Fruit fly (Drosophila melanogaster) whole organism, embryonic: ENCODE measurements around the gene CG42699.
A peak's percentile ranks its signal among the peaks of the same experiment; 100 is the strongest.

ENCODE experiments used
- Abd-B ChIP-seq: fragments of 200-800 bp; sonication (Bioruptor generic); optimal IDR thresholded peaks from 2 replicates; lab custom pipeline; 2018; ENCODE audit warnings: missing biosample characterization, mild to moderate bottlenecking, missing genetic modification characterization, moderate library complexity
- CG10654 ChIP-seq: fragments of 200-800 bp; sonication (Bioruptor generic); optimal IDR thresholded peaks from 2 replicates; lab custom pipeline; 2016; ENCODE audit warnings: missing biosample characterization, missing genetic modification characterization
- CG11723 ChIP-seq: fragments of 200-800 bp; sonication (Bioruptor generic); optimal IDR thresholded peaks from 2 replicates; lab custom pipeline; 2017; ENCODE audit warnings: missing biosample characterization, mild to moderate bottlenecking, missing genetic modification characterization
- CG12155 ChIP-seq: fragments of 200-800 bp; sonication (Bioruptor generic); optimal IDR thresholded peaks from 3 replicates; lab custom pipeline; 2016; ENCODE audit warnings: missing biosample characterization, missing genetic modification characterization
- CG1233 ChIP-seq: fragments of 200-800 bp; sonication (Bioruptor generic); optimal IDR thresholded peaks from 4 replicates; lab custom pipeline; 2018; ENCODE audit warnings: missing biosample characterization, mild to moderate bottlenecking, missing genetic modification characterization
- CG12391 ChIP-seq: fragments of 200-800 bp; sonication (Bioruptor generic); optimal IDR thresholded peaks from 3 replicates; lab custom pipeline; 2018; ENCODE audit warnings: missing biosample characterization, mild to moderate bottlenecking, missing genetic modification characterization, moderate library complexity
- CG16779 ChIP-seq: fragments of 200-800 bp; sonication (Bioruptor generic); IDR thresholded peaks from 2 replicates; pipeline ENCODE4 v1.3.6; 2022; ENCODE audit warnings: missing biosample characterization, missing genetic modification characterization
- CG17912 ChIP-seq: fragments of 200-800 bp; sonication (Bioruptor generic); optimal IDR thresholded peaks from 2 replicates; lab custom pipeline; 2018; ENCODE audit warnings: missing biosample characterization, mild to moderate bottlenecking, missing genetic modification characterization
- CG2116 ChIP-seq: fragments of 200-800 bp; sonication (Bioruptor generic); optimal IDR thresholded peaks from 3 replicates; lab custom pipeline; 2018; ENCODE audit warnings: missing biosample characterization, mild to moderate bottlenecking, missing genetic modification characterization
- CG31388 ChIP-seq: fragments of 200-800 bp; sonication (Bioruptor generic); optimal IDR thresholded peaks from 2 replicates; lab custom pipeline; 2016; ENCODE audit warnings: missing biosample characterization, missing genetic modification characterization
- CG32532 ChIP-seq: fragments of 200-800 bp; sonication (Bioruptor generic); IDR thresholded peaks from 2 replicates; pipeline ENCODE4 v1.3.6; 2022; ENCODE audit warnings: missing biosample characterization, missing genetic modification characterization
- CG3847 ChIP-seq: fragments of 200-800 bp; sonication (Bioruptor generic); IDR thresholded peaks from 2 replicates; pipeline ENCODE4 v1.3.6; 2022; ENCODE audit warnings: missing biosample characterization, missing genetic modification characterization
- CG6175 ChIP-seq: fragments of 200-800 bp; sonication (Bioruptor generic); IDR thresholded peaks from 3 replicates; pipeline ENCODE4 v1.3.6; 2022; ENCODE audit warnings: missing biosample characterization, missing genetic modification characterization
- CG7271 ChIP-seq: fragments of 200-800 bp; sonication (Bioruptor generic); optimal IDR thresholded peaks from 2 replicates; lab custom pipeline; 2018; ENCODE audit warnings: missing biosample characterization, mild to moderate bottlenecking, missing genetic modification characterization, moderate library complexity
- CG7556 ChIP-seq: fragments of 200-800 bp; sonication (Bioruptor generic); optimal IDR thresholded peaks from 2 replicates; lab custom pipeline; 2017; ENCODE audit warnings: missing biosample characterization, mild to moderate bottlenecking, missing genetic modification characterization
- CrebB ChIP-seq: fragments of 200-800 bp; sonication (Bioruptor generic); optimal IDR thresholded peaks from 3 replicates; lab custom pipeline; 2018; ENCODE audit warnings: missing biosample characterization, mild to moderate bottlenecking, missing genetic modification characterization
- Deaf1 ChIP-seq: fragments of 200-800 bp; optimal IDR thresholded peaks from 3 replicates; lab custom pipeline; 2019; ENCODE audit warnings: missing biosample characterization, mild to moderate bottlenecking, missing genetic modification characterization, moderate library complexity
- Dfd ChIP-seq, 2 experiments: fragments of >200 bp; optimal IDR thresholded peaks; 2 replicates each; lab custom pipeline; 2017; ENCODE audit warnings: missing biosample characterization in 2 of 2, missing genetic modification characterization in 2 of 2
- Dref ChIP-seq: fragments of 200-800 bp; sonication (Bioruptor generic); IDR thresholded peaks from 2 replicates; pipeline ENCODE4 v1.3.6; 2022; ENCODE audit warnings: missing biosample characterization, missing genetic modification characterization
- ERR ChIP-seq: fragments of 200-800 bp; sonication (Bioruptor generic); optimal IDR thresholded peaks from 2 replicates; lab custom pipeline; 2016; ENCODE audit warnings: missing biosample characterization, missing genetic modification characterization
- Ets65A ChIP-seq: fragments of 200-800 bp; sonication (Bioruptor generic); peaks from one replicate; lab custom pipeline; 2016; ENCODE audit warnings: missing biosample characterization, missing genetic modification characterization
- HmgD ChIP-seq: fragments of 200-800 bp; sonication (Bioruptor generic); optimal IDR thresholded peaks from 3 replicates; lab custom pipeline; 2016; ENCODE audit warnings: missing biosample characterization, missing genetic modification characterization
- Max ChIP-seq: fragments of 200-800 bp; sonication (Bioruptor generic); optimal IDR thresholded peaks from 2 replicates; lab custom pipeline; 2016; ENCODE audit warnings: missing biosample characterization, mild to moderate bottlenecking, missing genetic modification characterization
- Myb ChIP-seq: fragments of 200-800 bp; sonication (Bioruptor generic); optimal IDR thresholded peaks from 2 replicates; lab custom pipeline; 2016; ENCODE audit warnings: missing biosample characterization, missing genetic modification characterization
- NC2β ChIP-seq: fragments of 200-800 bp; sonication (Bioruptor generic); optimal IDR thresholded peaks from 2 replicates; lab custom pipeline; 2016; ENCODE audit warnings: missing biosample characterization, missing genetic modification characterization
- PHDP ChIP-seq: fragments of 200-800 bp; sonication (Bioruptor generic); optimal IDR thresholded peaks from 3 replicates; lab custom pipeline; 2018; ENCODE audit warnings: missing biosample characterization, mild to moderate bottlenecking, missing genetic modification characterization, moderate library complexity
- Taf1 ChIP-seq: fragments of 200-800 bp; sonication (Bioruptor generic); IDR thresholded peaks from 2 replicates; pipeline ENCODE4 v1.3.6; 2022; ENCODE audit warnings: missing biosample characterization, missing genetic modification characterization
- al ChIP-seq: fragments of 200-800 bp; sonication (Bioruptor generic); IDR thresholded peaks from 2 replicates; pipeline ENCODE4 v1.3.6; 2022; ENCODE audit warnings: missing biosample characterization, missing genetic modification characterization
- bbx ChIP-seq: fragments of 200-800 bp; sonication (Bioruptor generic); IDR thresholded peaks from 2 replicates; pipeline ENCODE4 v1.3.6; 2022; ENCODE audit warnings: missing biosample characterization, missing genetic modification characterization; ENCODE audit not compliant: partially characterized antibody
- btn ChIP-seq: fragments of 200-800 bp; sonication (Bioruptor generic); optimal IDR thresholded peaks from 2 replicates; lab custom pipeline; 2016; ENCODE audit warnings: missing biosample characterization, missing genetic modification characterization
- cwo ChIP-seq: fragments of 200-800 bp; sonication (Bioruptor generic); optimal IDR thresholded peaks from 3 replicates; lab custom pipeline; 2017; ENCODE audit warnings: missing biosample characterization, missing genetic modification characterization, mild to moderate bottlenecking, moderate library complexity, missing genetic modification reagents
- dimm ChIP-seq: fragments of 200-800 bp; sonication (Bioruptor generic); IDR thresholded peaks from 2 replicates; pipeline ENCODE4 v1.3.6; 2022; ENCODE audit warnings: missing biosample characterization, missing genetic modification characterization
- disco-r ChIP-seq: fragments of 200-800 bp; sonication (Bioruptor generic); optimal IDR thresholded peaks from 2 replicates; lab custom pipeline; 2016; ENCODE audit warnings: missing biosample characterization, missing genetic modification characterization
- ems ChIP-seq: fragments of 200-800 bp; sonication (Bioruptor generic); optimal IDR thresholded peaks from 3 replicates; lab custom pipeline; 2016; ENCODE audit warnings: missing biosample characterization, missing genetic modification characterization
- eve ChIP-seq, 2 experiments: fragments of >200 bp; optimal IDR thresholded peaks; 2 replicates each; lab custom pipeline; 2017; ENCODE audit warnings: missing biosample characterization in 2 of 2, missing genetic modification characterization in 2 of 2
- fd102C ChIP-seq: fragments of 200-800 bp; sonication (Bioruptor generic); optimal IDR thresholded peaks from 2 replicates; lab custom pipeline; 2018; ENCODE audit warnings: missing biosample characterization, mild to moderate bottlenecking, missing genetic modification characterization, moderate library complexity
- ftz-f1 ChIP-seq: fragments of 200-800 bp; sonication (Bioruptor generic); optimal IDR thresholded peaks from 2 replicates; lab custom pipeline; 2016; ENCODE audit warnings: missing biosample characterization, missing genetic modification characterization
- gsb-n ChIP-seq: fragments of 200-800 bp; sonication (Bioruptor generic); optimal IDR thresholded peaks from 3 replicates; lab custom pipeline; 2018; ENCODE audit warnings: missing biosample characterization, mild to moderate bottlenecking, missing genetic modification characterization
- hbn ChIP-seq: fragments of 200-800 bp; sonication (Bioruptor generic); IDR thresholded peaks from 2 replicates; pipeline ENCODE4 v1.3.6; 2022; ENCODE audit warnings: missing biosample characterization, missing genetic modification characterization; ENCODE audit not compliant: partially characterized antibody
- kay ChIP-seq: fragments of 200-800 bp; sonication (Bioruptor generic); optimal IDR thresholded peaks from 2 replicates; lab custom pipeline; 2016; ENCODE audit warnings: missing biosample characterization, missing genetic modification characterization
- nom ChIP-seq: fragments of 200-800 bp; sonication (Bioruptor generic); optimal IDR thresholded peaks from 2 replicates; lab custom pipeline; 2017; ENCODE audit warnings: missing biosample characterization, missing genetic modification characterization, mild to moderate bottlenecking, moderate library complexity, missing genetic modification reagents
- pfk ChIP-seq: fragments of 200-800 bp; sonication (Bioruptor generic); optimal IDR thresholded peaks from 2 replicates; lab custom pipeline; 2018; ENCODE audit warnings: missing biosample characterization, mild to moderate bottlenecking, missing genetic modification characterization, moderate library complexity
- prd ChIP-seq, 3 experiments: fragments of >200 bp in 2 of 3; fragments of 200-800 bp in 1 of 3; sonication (Bioruptor generic) in 1 of 3; optimal IDR thresholded peaks in 2 of 3; IDR thresholded peaks in 1 of 3; 2 replicates in 2 of 3; 3 replicates in 1 of 3; pipeline versions ENCODE4 v1.3.6 to Lab custom; 2017 to 2022; ENCODE audit warnings: missing biosample characterization in 1 of 3, missing genetic modification characterization in 1 of 3
- pum ChIP-seq: fragments of 200-800 bp; sonication (Bioruptor generic); optimal IDR thresholded peaks from 2 replicates; lab custom pipeline; 2016; ENCODE audit warnings: missing biosample characterization, missing genetic modification characterization
- sc ChIP-seq, 3 experiments: fragments of >200 bp in 2 of 3; fragments of 200-800 bp in 1 of 3; sonication (Bioruptor generic) in 1 of 3; optimal IDR thresholded peaks; 2 replicates in 2 of 3; 3 replicates in 1 of 3; lab custom pipeline; 2017; ENCODE audit warnings: mild to moderate bottlenecking in 1 of 3, missing biosample characterization in 1 of 3, missing genetic modification characterization in 1 of 3, missing genetic modification reagents in 1 of 3
- sqz ChIP-seq: fragments of 200-800 bp; sonication (Bioruptor generic); optimal IDR thresholded peaks from 3 replicates; lab custom pipeline; 2018; ENCODE audit warnings: missing biosample characterization, mild to moderate bottlenecking, missing genetic modification characterization
- twi ChIP-seq: fragments of 200-800 bp; optimal IDR thresholded peaks from 2 replicates; lab custom pipeline; 2019; ENCODE audit warnings: missing biosample characterization, mild to moderate bottlenecking, missing genetic modification characterization, moderate library complexity

The CG42699 gene

dm6 chrX:5754837-5755828 is 9.2 kb upstream of the CG42699 start, which contains the start of the genes lin-52 and CG15771 (continued):
- peak; percentile 80 for TF ChIP-seq CG10654 (GFP tag; lab: Kevin White, UChicago)
- peak; percentile 72 for TF ChIP-seq pum (GFP tag; lab: Kevin White, UChicago)
- no peak for TF ChIP-seq CG7271 (tag; lab: Kevin White, UChicago)
- TF ChIP-seq CG2116: peak; percentile 67
- peak; percentile 95 for TF ChIP-seq Max (GFP tag; lab: Kevin White, UChicago)
- peak; percentile 89 for TF ChIP-seq CG16779 (GFP tag; lab: Robert Waterston, UW)
- peak; percentile 28 for TF ChIP-seq NC2β (GFP tag; lab: Kevin White, UChicago)
- TF ChIP-seq prd (optimal IDR thresholded peaks at IDR 0.05; lab: Kevin White, UChicago): no peak
- TF ChIP-seq prd (GFP tag; IDR thresholded peaks at IDR 0.05; lab: Robert Waterston, UW): peak; percentile 97
- peak; percentile 89 for TF ChIP-seq pfk
- peak; percentile 97 for TF ChIP-seq CG32532 (GFP tag; lab: Robert Waterston, UW)
- TF ChIP-seq PHDP: peak; percentile 95
- peak; percentile 91 for TF ChIP-seq CG1233
- peak; percentile 84; the same call in 1 of the 2 replicates for TF ChIP-seq dimm (GFP tag; lab: Robert Waterston, UW)
- no peak for TF ChIP-seq sc (optimal IDR thresholded peaks at IDR 0.05; lab: Kevin White, UChicago)
- peak; percentile 87 for TF ChIP-seq sc (GFP tag; optimal IDR thresholded peaks at IDR 0.05; lab: Kevin White, UChicago)
- TF ChIP-seq twi: peak; percentile 91
- peak; percentile 60 for TF ChIP-seq CG31388 (GFP tag; lab: Kevin White, UChicago)
- peak; percentile 88 for TF ChIP-seq CrebB (tag; lab: Kevin White, UChicago)
- TF ChIP-seq sqz (GFP tag; lab: Kevin White, UChicago): peak; percentile 96
- TF ChIP-seq disco-r: peak; percentile 52
- peak; percentile 95 for TF ChIP-seq nom (GFP tag; lab: Kevin White, UChicago)
- TF ChIP-seq Dfd (GFP tag; optimal IDR thresholded peaks at IDR 0.05; lab: Kevin White, UChicago): no peak
- peak; percentile 47 for TF ChIP-seq ftz-f1
- TF ChIP-seq Ets65A (GFP tag; lab: Kevin White, UChicago): peak; percentile 97
- peak; percentile 79 for TF ChIP-seq Deaf1
- peak; percentile 80 for TF ChIP-seq kay (GFP tag; lab: Kevin White, UChicago)
- peak; percentile 74 for TF ChIP-seq ems (GFP tag; lab: Kevin White, UChicago)
- peak; percentile 73 for TF ChIP-seq CG17912 (GFP tag; lab: Kevin White, UChicago)
- peak; percentile 85 for TF ChIP-seq Abd-B (GFP tag; lab: Kevin White, UChicago)
- TF ChIP-seq gsb-n (tag; lab: Kevin White, UChicago): peak; percentile 91
- no peak; the same call in 1 of the 2 replicates for TF ChIP-seq bbx (GFP tag; lab: Robert Waterston, UW)
- TF ChIP-seq Taf1 (GFP tag; lab: Robert Waterston, UW): peak; percentile 93
- TF ChIP-seq CG3847 (GFP tag; lab: Robert Waterston, UW): peak; percentile 96
- peak; percentile 64 for TF ChIP-seq Myb
- no peak for TF ChIP-seq eve (GFP tag; optimal IDR thresholded peaks at IDR 0.05; lab: Kevin White, UChicago)
- TF ChIP-seq CG12155: peak; percentile 83
- TF ChIP-seq CG6175 (GFP tag; lab: Robert Waterston, UW): peak; percentile 89
- peak; percentile 33; the same call in 1 of the 2 replicates for TF ChIP-seq hbn (GFP tag; lab: Robert Waterston, UW)
- TF ChIP-seq CG12391 (tag; lab: Kevin White, UChicago): peak; percentile 96
- peak; percentile 59 for TF ChIP-seq ERR (GFP tag; lab: Kevin White, UChicago)
- peak; percentile 94 for TF ChIP-seq al (GFP tag; lab: Robert Waterston, UW)
- peak; percentile 3 for TF ChIP-seq btn (GFP tag; lab: Kevin White, UChicago)
- peak; percentile 43 for TF ChIP-seq HmgD (GFP tag; lab: Kevin White, UChicago)
- peak; percentile 97 for TF ChIP-seq CG7556 (GFP tag; lab: Kevin White, UChicago)
- TF ChIP-seq Dref (GFP tag; lab: Robert Waterston, UW): peak; percentile 69
- TF ChIP-seq CG11723: peak; percentile 94
- peak; percentile 95 for TF ChIP-seq cwo
- peak; percentile 54 for TF ChIP-seq fd102C (GFP tag; lab: Kevin White, UChicago)
